Worm (Caenorhabditis elegans): ENCODE data around the gene F57E7.4.
A peak's percentile ranks its signal among the peaks of the same experiment; 100 is the strongest.

F57E7.4 gene

DNA sequence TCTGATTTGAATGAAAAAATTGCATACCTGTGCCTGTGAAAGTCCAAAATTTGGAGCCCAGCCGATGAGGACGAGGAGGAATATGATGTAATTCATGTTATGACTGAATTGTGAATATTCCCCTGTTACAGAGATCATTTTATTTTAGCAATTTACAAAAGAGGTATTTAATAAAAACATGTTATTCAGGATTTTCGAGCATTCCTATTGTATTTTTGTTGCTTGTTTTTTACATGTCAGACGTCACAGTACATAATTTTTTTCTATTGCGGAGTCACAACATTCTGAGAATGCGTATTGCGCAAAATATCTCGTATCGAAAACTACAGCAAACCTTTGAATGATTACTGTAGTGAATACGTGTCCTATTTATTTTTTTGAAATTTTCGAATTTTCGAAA is 22.3 kb upstream of the F57E7.4 start, which contains the start of gene F36D3.14:
TSS of gene F36D3.14 (minus strand) at position 101 of the 400 bp plus-strand sequence.
- TF ChIP-seq ceh-82 (tag; optimal IDR thresholded peaks at IDR 0.05) (no peak), ceh-63 (GFP tag; optimal IDR thresholded peaks at IDR 0.05) (no peak), nhr-28 (tag; optimal IDR thresholded peaks at IDR 0.05) (no peak), sox-4 (tag; optimal IDR thresholded peaks at IDR 0.05) (no peak), lin-39 (tag; optimal IDR thresholded peaks at IDR 0.05) (no peak), zag-1 (tag; optimal IDR thresholded peaks at IDR 0.05) (no peak), elt-3 (tag; optimal IDR thresholded peaks at IDR 0.05) (no peak), ama-1 (optimal IDR thresholded peaks at IDR 0.05) (no peak), nhr-20 (tag; optimal IDR thresholded peaks at IDR 0.05) (no peak), snu-23 (GFP tag; optimal IDR thresholded peaks at IDR 0.05) (no peak), pax-3 (tag; optimal IDR thresholded peaks at IDR 0.05) (no peak), ceh-90 (tag; optimal IDR thresholded peaks at IDR 0.05) (no peak), lin-13 (GFP tag; optimal IDR thresholded peaks at IDR 0.05) (no peak), nhr-90 (tag; optimal IDR thresholded peaks at IDR 0.05; ENCODE audit: poor library complexity) (no peak), C16A3.4 (tag; optimal IDR thresholded peaks at IDR 0.05) (no peak)

- peak; percentile 84 for TF ChIP-seq F16B12.6 (tag; optimal IDR thresholded peaks at IDR 0.05)
- TF ChIP-seq lsy-2 (tag; optimal IDR thresholded peaks at IDR 0.05): peak; percentile 57 to 83
- TF ChIP-seq sup-37 (GFP tag; optimal IDR thresholded peaks at IDR 0.05): no peak
- TF ChIP-seq fkh-4 (tag; optimal IDR thresholded peaks at IDR 0.05; ENCODE audit: borderline replicate concordance): no peak
- no peak for TF ChIP-seq irx-1 (tag; optimal IDR thresholded peaks at IDR 0.05)
- peak; percentile 59 for TF ChIP-seq unc-130 (tag; optimal IDR thresholded peaks at IDR 0.05)
- no peak for TF ChIP-seq nhr-84 (tag; optimal IDR thresholded peaks at IDR 0.05)
- TF ChIP-seq C34B4.2 (tag; optimal IDR thresholded peaks at IDR 0.05): no peak
- peak; percentile 42 for TF ChIP-seq lin-14 (GFP tag; optimal IDR thresholded peaks at IDR 0.05)
- no peak for TF ChIP-seq hpl-2 (GFP tag; optimal IDR thresholded peaks at IDR 0.05)
- TF ChIP-seq ceh-82 (tag; optimal IDR thresholded peaks at IDR 0.05): peak; percentile 17 to 49 (median 28)
- peak; percentile 38 for TF ChIP-seq snpc-4 (tag; optimal IDR thresholded peaks at IDR 0.05)
- peak; percentile 39 for TF ChIP-seq xbp-1 (tag; optimal IDR thresholded peaks at IDR 0.05)
- no peak for TF ChIP-seq fkh-8 (tag; optimal IDR thresholded peaks at IDR 0.05)
- TF ChIP-seq unc-86 (tag; optimal IDR thresholded peaks at IDR 0.05): peak; percentile 7
- TF ChIP-seq elt-2 (tag; optimal IDR thresholded peaks at IDR 0.05): no peak
- TF ChIP-seq lin-35 (GFP tag; optimal IDR thresholded peaks at IDR 0.05): peak; percentile 78 to 92
- TF ChIP-seq swsn-7 (tag; optimal IDR thresholded peaks at IDR 0.05): peak; percentile 54
- peak; percentile 26; the same call in 1 of the 2 replicates for TF ChIP-seq nhr-19 (GFP tag; conservative IDR thresholded peaks at IDR 0.05)
- TF ChIP-seq pag-3 (tag; optimal IDR thresholded peaks at IDR 0.05; ENCODE audit: borderline replicate concordance, insufficient read depth): no peak
- TF ChIP-seq zag-1 (tag; optimal IDR thresholded peaks at IDR 0.05): no peak
- TF ChIP-seq dpl-1 (GFP tag; optimal IDR thresholded peaks at IDR 0.05): peak; percentile 83 to 90 (median 85)
- TF ChIP-seq C04F5.9 (tag; optimal IDR thresholded peaks at IDR 0.05): no peak
- peak; percentile 28 for TF ChIP-seq tbx-2 (tag; optimal IDR thresholded peaks at IDR 0.05)
- peak; percentile 63 for TF ChIP-seq rnt-1 (tag; optimal IDR thresholded peaks at IDR 0.05)
- no peak for TF ChIP-seq grh-1 (GFP tag; IDR thresholded peaks at IDR 0.05)
- TF ChIP-seq ces-1 (GFP tag; optimal IDR thresholded peaks at IDR 0.05): no peak
- TF ChIP-seq nhr-85 (tag): no peak
- TF ChIP-seq nhr-77 (tag; optimal IDR thresholded peaks at IDR 0.05): no peak
- TF ChIP-seq nhr-11 (tag; optimal IDR thresholded peaks at IDR 0.05): no peak
- TF ChIP-seq lin-15B (tag; optimal IDR thresholded peaks at IDR 0.05): peak; percentile 26
- TF ChIP-seq Y116A8C.19 (tag; optimal IDR thresholded peaks at IDR 0.05; ENCODE audit: borderline replicate concordance): no peak
- TF ChIP-seq C16A3.4 (tag; optimal IDR thresholded peaks at IDR 0.05): peak; percentile 43
- no peak for TF ChIP-seq nhr-12 (tag; optimal IDR thresholded peaks at IDR 0.05)
- TF ChIP-seq ceh-63 (GFP tag; optimal IDR thresholded peaks at IDR 0.05): no peak
- TF ChIP-seq skn-1 (tag; optimal IDR thresholded peaks at IDR 0.05): peak; percentile 40
- TF ChIP-seq blmp-1 (tag; optimal IDR thresholded peaks at IDR 0.05): peak; percentile 71
- no peak for TF ChIP-seq efl-3 (GFP tag; optimal IDR thresholded peaks at IDR 0.05)
- peak; percentile 15 for TF ChIP-seq dsc-1 (tag; optimal IDR thresholded peaks at IDR 0.05)
- TF ChIP-seq zip-4 (GFP tag; optimal IDR thresholded peaks at IDR 0.05): no peak
- TF ChIP-seq aly-2 (tag; optimal IDR thresholded peaks at IDR 0.05): no peak
These were observed 18.2 kb upstream of the F57E7.4 start, which contains the start of gene F36D3.1 for ce11 chrV:16499006-16499405. TSS of gene F36D3.1 (plus strand) at chrV:16499352.

Data from whole organism, L1 larva.